Worm (Caenorhabditis elegans) whole organism, L1 larva: Measurements from ENCODE around the gene M28.8.

Source experiments
- C34B4.2 ChIP-seq: sonication (generic microtip); optimal IDR thresholded peaks from 2 replicates; lab custom pipeline; 2017; ENCODE audit warnings: mild to moderate bottlenecking, missing genetic modification characterization, missing compliant biosample characterization
- Y116A8C.19 ChIP-seq: sonication (generic microtip); optimal IDR thresholded peaks from 2 replicates; lab custom pipeline; 2016; ENCODE audit warnings: missing compliant biosample characterization, missing genetic modification characterization, borderline replicate concordance
- aha-1 ChIP-seq: fragments of 150-350 bp; optimal IDR thresholded peaks from 2 replicates; lab custom pipeline; 2014; ENCODE audit warnings: missing biosample characterization, missing genetic modification characterization
- alr-1 ChIP-seq: fragments of 200-800 bp; sonication (Bioruptor generic); optimal IDR thresholded peaks from 2 replicates; lab custom pipeline; 2018; ENCODE audit warnings: borderline replicate concordance, mild to moderate bottlenecking, missing genetic modification characterization, missing compliant biosample characterization
- aly-2 ChIP-seq: fragments of 150-350 bp; optimal IDR thresholded peaks from 2 replicates; lab custom pipeline; 2014; ENCODE audit warnings: missing biosample characterization, missing genetic modification characterization
- ama-1 ChIP-seq: fragments of 150-350 bp; optimal IDR thresholded peaks from 2 replicates; lab custom pipeline; 2014
- blmp-1 ChIP-seq: fragments of 150-350 bp; optimal IDR thresholded peaks from 2 replicates; lab custom pipeline; 2014; ENCODE audit warnings: missing biosample characterization, missing genetic modification characterization
- ceh-82 ChIP-seq, 3 experiments: fragments of 150-350 bp in 1 of 3; sonication (generic microtip) in 2 of 3; optimal IDR thresholded peaks; 2 replicates each; lab custom pipeline; 2014 to 2017; ENCODE audit warnings: missing biosample characterization in 3 of 3, missing genetic modification characterization in 3 of 3
- ceh-88 ChIP-seq: fragments of 200-800 bp; sonication (Bioruptor generic); IDR thresholded peaks from 2 replicates; pipeline ENCODE4 v1.3.6; 2022; ENCODE audit warnings: missing genetic modification characterization, missing compliant biosample characterization
- ceh-90 ChIP-seq: sonication (generic microtip); optimal IDR thresholded peaks from 2 replicates; lab custom pipeline; 2016; ENCODE audit warnings: missing genetic modification characterization, missing compliant biosample characterization
- dpl-1 ChIP-seq, 3 experiments: fragments of 150-350 bp in 2 of 3; sonication (generic microtip) in 1 of 3; optimal IDR thresholded peaks; 2 replicates each; lab custom pipeline; 2014 to 2017; ENCODE audit warnings: missing biosample characterization in 3 of 3, missing genetic modification characterization in 3 of 3, missing genetic modification reagents in 3 of 3
- efl-1 ChIP-seq, 4 experiments: fragments of 150-350 bp; optimal IDR thresholded peaks in 3 of 4; peaks in 1 of 4; 1 replicate in 1 of 4; 2 replicates in 3 of 4; lab custom pipeline; 2014; ENCODE audit warnings: missing biosample characterization in 2 of 4, missing genetic modification characterization in 2 of 4, missing genetic modification reagents in 2 of 4
- elt-2 ChIP-seq: sonication (generic microtip); optimal IDR thresholded peaks from 2 replicates; lab custom pipeline; 2016; ENCODE audit warnings: missing genetic modification characterization, mild to moderate bottlenecking, inconsistent platforms, missing compliant biosample characterization, missing genetic modification reagents
- fkh-10 ChIP-seq: sonication (generic microtip); optimal IDR thresholded peaks from 2 replicates; lab custom pipeline; 2017; ENCODE audit warnings: missing biosample characterization, missing genetic modification reagents, missing genetic modification characterization
- fkh-8 ChIP-seq: sonication (generic microtip); optimal IDR thresholded peaks from 2 replicates; lab custom pipeline; 2016; ENCODE audit warnings: mild to moderate bottlenecking, missing genetic modification characterization, missing compliant biosample characterization
- fos-1 ChIP-seq: fragments of 150-350 bp; optimal IDR thresholded peaks from 2 replicates; lab custom pipeline; 2014; ENCODE audit warnings: missing biosample characterization, missing genetic modification characterization
- hlh-17 ChIP-seq: fragments of 200-800 bp; sonication (Bioruptor generic); optimal IDR thresholded peaks from 2 replicates; lab custom pipeline; 2018; ENCODE audit warnings: missing genetic modification characterization, mild to moderate bottlenecking, missing compliant biosample characterization, moderate library complexity, borderline replicate concordance
- hpl-2 ChIP-seq: fragments of 150-350 bp; optimal IDR thresholded peaks from 2 replicates; lab custom pipeline; 2014; ENCODE audit warnings: missing biosample characterization, missing genetic modification reagents, missing genetic modification characterization
- isw-1 ChIP-seq: fragments of 200-800 bp; sonication (Bioruptor generic); IDR thresholded peaks from 2 replicates; pipeline ENCODE4 v1.3.6; 2022; ENCODE audit warnings: missing genetic modification characterization, missing compliant biosample characterization
- lin-14 ChIP-seq: fragments of 200-800 bp; sonication (Bioruptor generic); optimal IDR thresholded peaks from 2 replicates; lab custom pipeline; 2018; ENCODE audit warnings: mild to moderate bottlenecking, missing genetic modification characterization, moderate library complexity, missing compliant biosample characterization
- lin-35 ChIP-seq, 2 experiments: fragments of 150-350 bp; optimal IDR thresholded peaks; 2 replicates each; lab custom pipeline; 2014; ENCODE audit warnings: missing biosample characterization in 2 of 2, missing genetic modification characterization in 2 of 2, missing genetic modification reagents in 2 of 2
- lir-3 ChIP-seq: sonication (generic microtip); optimal IDR thresholded peaks from 2 replicates; lab custom pipeline; 2016; ENCODE audit warnings: mild to moderate bottlenecking, missing genetic modification characterization, moderate library complexity, missing compliant biosample characterization; ENCODE audit not compliant: poor library complexity
- mdl-1 ChIP-seq, 2 experiments: fragments of 150-350 bp; optimal IDR thresholded peaks; 2 replicates each; lab custom pipeline; 2014 to 2017; ENCODE audit warnings: missing biosample characterization in 2 of 2, missing genetic modification characterization in 2 of 2, inconsistent platforms in 1 of 2
- mef-2 ChIP-seq: fragments of 150-350 bp; optimal IDR thresholded peaks from 2 replicates; lab custom pipeline; 2014; ENCODE audit warnings: missing biosample characterization, missing genetic modification characterization
- mep-1 ChIP-seq: fragments of 150-350 bp; optimal IDR thresholded peaks from 2 replicates; lab custom pipeline; 2014; ENCODE audit warnings: missing biosample characterization, missing genetic modification characterization
- nhr-11 ChIP-seq: fragments of 150-350 bp; optimal IDR thresholded peaks from 2 replicates; lab custom pipeline; 2014; ENCODE audit warnings: missing biosample characterization, missing genetic modification characterization
- nhr-20 ChIP-seq: sonication (generic microtip); optimal IDR thresholded peaks from 2 replicates; lab custom pipeline; 2016; ENCODE audit warnings: mild to moderate bottlenecking, missing genetic modification characterization, missing compliant biosample characterization
- nhr-28 ChIP-seq: fragments of 150-350 bp; optimal IDR thresholded peaks from 2 replicates; lab custom pipeline; 2014; ENCODE audit warnings: missing biosample characterization, missing genetic modification characterization
- nhr-47 ChIP-seq: sonication (generic microtip); optimal IDR thresholded peaks from 2 replicates; lab custom pipeline; 2016; ENCODE audit warnings: mild to moderate bottlenecking, missing genetic modification characterization, moderate library complexity, missing compliant biosample characterization
- nhr-76 ChIP-seq: sonication (generic microtip); optimal IDR thresholded peaks from 2 replicates; lab custom pipeline; 2017; ENCODE audit warnings: missing biosample characterization, missing genetic modification characterization
- nhr-84 ChIP-seq: sonication (generic microtip); optimal IDR thresholded peaks from 2 replicates; lab custom pipeline; 2017; ENCODE audit warnings: missing biosample characterization, missing genetic modification characterization
- nhr-85 ChIP-seq: sonication (generic microtip); peaks from one replicate; lab custom pipeline; 2016; ENCODE audit warnings: missing genetic modification characterization, inconsistent platforms, missing compliant biosample characterization
- pqm-1 ChIP-seq: sonication (generic microtip); optimal IDR thresholded peaks from 3 replicates; lab custom pipeline; 2017; ENCODE audit warnings: missing biosample characterization, missing genetic modification characterization
- sox-4 ChIP-seq: sonication (generic microtip); optimal IDR thresholded peaks from 2 replicates; lab custom pipeline; 2016; ENCODE audit warnings: missing genetic modification characterization, missing compliant biosample characterization
- sup-37 ChIP-seq: fragments of 200-800 bp; sonication (Bioruptor generic); optimal IDR thresholded peaks from 2 replicates; lab custom pipeline; 2018; ENCODE audit warnings: mild to moderate bottlenecking, missing genetic modification characterization, missing compliant biosample characterization
- swsn-7 ChIP-seq: sonication (generic microtip); optimal IDR thresholded peaks from 2 replicates; lab custom pipeline; 2016; ENCODE audit warnings: missing genetic modification characterization, missing compliant biosample characterization
- tbx-2 ChIP-seq: sonication (generic microtip); optimal IDR thresholded peaks from 2 replicates; lab custom pipeline; 2016; ENCODE audit warnings: missing genetic modification characterization, missing compliant biosample characterization
- tlp-1 ChIP-seq: fragments of 150-350 bp; optimal IDR thresholded peaks from 2 replicates; lab custom pipeline; 2014; ENCODE audit warnings: missing biosample characterization, missing genetic modification characterization
- unc-130 ChIP-seq: fragments of 150-350 bp; optimal IDR thresholded peaks from 2 replicates; lab custom pipeline; 2017; ENCODE audit warnings: missing biosample characterization, missing genetic modification characterization, inconsistent platforms
- vab-15 ChIP-seq: sonication (generic microtip); optimal IDR thresholded peaks from 2 replicates; lab custom pipeline; 2017; ENCODE audit warnings: missing genotype, mild to moderate bottlenecking, missing genetic modification characterization, missing compliant biosample characterization
- xbp-1 ChIP-seq: sonication (generic microtip); optimal IDR thresholded peaks from 2 replicates; lab custom pipeline; 2016; ENCODE audit warnings: missing genetic modification characterization, missing compliant biosample characterization
- zag-1 ChIP-seq: fragments of 150-350 bp; optimal IDR thresholded peaks from 2 replicates; lab custom pipeline; 2014; ENCODE audit warnings: missing biosample characterization, missing genetic modification characterization
- ztf-11 ChIP-seq, 2 experiments: sonication (generic microtip); optimal IDR thresholded peaks; 2 replicates each; lab custom pipeline; 2016 to 2017; ENCODE audit warnings: missing genetic modification characterization in 2 of 2, missing biosample characterization in 1 of 2, missing compliant biosample characterization in 1 of 2
- ztf-4 ChIP-seq: fragments of 150-350 bp; optimal IDR thresholded peaks from 2 replicates; lab custom pipeline; 2014; ENCODE audit warnings: missing biosample characterization, missing genetic modification characterization

M28.8 gene

ce11 chrII:10618157-10618556 lies 9.9 kb upstream of the M28.8 start, which contains the start of gene C14A4.13:
C14A4.13 (plus strand) TSS chrII:10618457.
- TF ChIP-seq unc-130: no peak
- TF ChIP-seq nhr-84 (tag; lab: Kevin White, UChicago): no peak
- no peak for TF ChIP-seq aha-1 (tag; lab: Kevin White, UChicago)
- no peak for TF ChIP-seq isw-1
- TF ChIP-seq zag-1: no peak
- TF ChIP-seq swsn-7: no peak
- no peak for TF ChIP-seq hlh-17 (GFP tag; lab: Kevin White, UChicago)
- TF ChIP-seq nhr-28: no peak
- no peak for TF ChIP-seq C34B4.2 (tag; lab: Kevin White, UChicago)
- no peak for TF ChIP-seq sup-37
- no peak for TF ChIP-seq xbp-1
- TF ChIP-seq, all 84 proteins: peak for 0

ce11 chrII:10621965-10622364 lies 6.1 kb upstream of the M28.8 start, which contains the start of gene cutl-9:
cutl-9 (plus strand) TSS chrII:10622265.
- TF ChIP-seq nhr-28 (no peak), nhr-47 (tag; lab: Kevin White, UChicago) (no peak), lir-3 (tag; lab: Kevin White, UChicago) (no peak), ceh-90 (tag; lab: Kevin White, UChicago) (no peak), ztf-4 (tag; lab: Kevin White, UChicago) (no peak), nhr-20 (no peak), isw-1 (no peak), nhr-76 (tag; lab: Kevin White, UChicago) (no peak), mep-1 (tag; lab: Kevin White, UChicago) (no peak), blmp-1 (no peak), nhr-84 (tag; lab: Kevin White, UChicago) (no peak), fos-1 (tag; lab: Kevin White, UChicago) (no peak), swsn-7 (no peak), ztf-11 (tag; optimal IDR thresholded peaks at IDR 0.05; lab: Kevin White, UChicago) (no peak), ceh-88 (GFP tag; lab: Robert Waterston, UW) (no peak), vab-15 (tag; lab: Kevin White, UChicago) (no peak), nhr-85 (tag; lab: Kevin White, UChicago) (no peak)
- TF ChIP-seq, all 84 proteins: peak for 0

- TF ChIP-seq fos-1 (tag; lab: Kevin White, UChicago) (no peak), lin-14 (GFP tag; lab: Kevin White, UChicago) (peak; percentile 14), hpl-2 (GFP tag; lab: Kevin White, UChicago) (no peak), mef-2 (tag; lab: Kevin White, UChicago) (no peak), elt-2 (peak; percentile 80), alr-1 (no peak), lir-3 (tag; lab: Kevin White, UChicago) (no peak), lin-35 (GFP tag; optimal IDR thresholded peaks at IDR 0.05; lab: Kevin White, UChicago) (no peak), pqm-1 (tag; lab: Kevin White, UChicago) (peak; percentile 11)
Measured at ce11 chrII:10627086-10627485, 977 bp upstream of the M28.8 start.

- TF ChIP-seq unc-130 (no peak), tlp-1 (tag; lab: Kevin White, UChicago) (no peak), Y116A8C.19 (tag; lab: Kevin White, UChicago) (no peak), ztf-11 (tag; optimal IDR thresholded peaks at IDR 0.05; lab: Kevin White, UChicago) (no peak), dpl-1 (GFP tag; optimal IDR thresholded peaks at IDR 0.05; lab: Kevin White, UChicago) (no peak), tbx-2 (tag; lab: Kevin White, UChicago) (no peak)
Measured at ce11 chrII:10630944-10631343, 2.9 kb downstream of the M28.8 start.

ce11 chrII:10639110-10639509 lies 11.0 kb downstream of the M28.8 start, which contains the start of gene M28.9:
M28.9 (plus strand) TSS chrII:10639410.
- TF ChIP-seq aha-1 (tag; lab: Kevin White, UChicago) (no peak), fkh-8 (tag; lab: Kevin White, UChicago) (no peak), mdl-1 (tag; optimal IDR thresholded peaks at IDR 0.05; lab: Kevin White, UChicago) (no peak), fkh-10 (GFP tag; lab: Kevin White, UChicago) (no peak), unc-130 (no peak), ceh-82 (tag; optimal IDR thresholded peaks at IDR 0.05; lab: Kevin White, UChicago) (no peak), nhr-11 (no peak), tlp-1 (tag; lab: Kevin White, UChicago) (no peak), sox-4 (tag; lab: Kevin White, UChicago) (no peak), ceh-88 (GFP tag; lab: Robert Waterston, UW) (no peak), hlh-17 (GFP tag; lab: Kevin White, UChicago) (no peak), swsn-7 (no peak), ama-1 (lab: Kevin White, UChicago) (no peak), ztf-4 (tag; lab: Kevin White, UChicago) (no peak), pqm-1 (tag; lab: Kevin White, UChicago) (no peak), aly-2 (tag; lab: Kevin White, UChicago) (no peak), mep-1 (tag; lab: Kevin White, UChicago) (no peak), efl-1 (optimal IDR thresholded peaks at IDR 0.05; lab: Kevin White, UChicago) (no peak), efl-1 (GFP tag; optimal IDR thresholded peaks at IDR 0.05 in 1 of 2; lab: Kevin White, UChicago) (no peak)
